Fruit fly (Drosophila melanogaster) whole organism, prepupa: ENCODE results near the gene CG31371.

Source experiments
- CG6854 ChIP-seq: fragments of 200-800 bp; sonication (Bioruptor generic); optimal IDR thresholded peaks from 2 replicates; lab custom pipeline; 2017; ENCODE audit warnings: missing biosample characterization, mild to moderate bottlenecking, missing genetic modification characterization
- Gug ChIP-seq: fragments of 200-800 bp; sonication (Bioruptor generic); IDR thresholded peaks from 2 replicates; pipeline ENCODE4 v1.3.6; 2022; ENCODE audit warnings: missing biosample characterization, missing genetic modification characterization
- salr ChIP-seq, 2 experiments: fragments of 200-800 bp; sonication (Bioruptor generic); optimal IDR thresholded peaks; 3 replicates each; lab custom pipeline; 2016 to 2018; ENCODE audit warnings: missing biosample characterization in 2 of 2, missing genetic modification characterization in 2 of 2, mild to moderate bottlenecking in 1 of 2
- svp ChIP-seq: fragments of 200-800 bp; sonication (Bioruptor generic); peaks from one replicate; lab custom pipeline; 2016; ENCODE audit warnings: missing biosample characterization, missing genetic modification characterization

- TF ChIP-seq svp, result no peak
- TF ChIP-seq Gug (GFP tag; lab: Robert Waterston, UW), result no peak
- TF ChIP-seq CG6854 (GFP tag; lab: Kevin White, UChicago), result no peak
- no peak for TF ChIP-seq salr (GFP tag; optimal IDR thresholded peaks at IDR 0.05; lab: Kevin White, UChicago)
Measured at dm6 chr3R:30505561-30506037, 2.3 kb upstream of the CG31371 start, which contains the start of the genes PH4alphaSG1 and CG15539.
